Fruit fly (Drosophila melanogaster) whole organism, wandering third instar larva: Measurements from ENCODE around the gene CG6709.
A peak's percentile ranks its signal among the peaks of the same experiment; 100 is the strongest.

Source experiments
- Abd-B ChIP-seq: fragments of >200 bp; optimal IDR thresholded peaks from 2 replicates; lab custom pipeline; 2017; ENCODE audit warnings: missing biosample characterization, missing genetic modification characterization
- CG9705 ChIP-seq: fragments of 200-800 bp; sonication (Bioruptor generic); optimal IDR thresholded peaks from 2 replicates; lab custom pipeline; 2018; ENCODE audit warnings: missing biosample characterization, mild to moderate bottlenecking, missing genetic modification characterization
- CrebA ChIP-seq: fragments of 200-800 bp; sonication (Bioruptor generic); optimal IDR thresholded peaks from 2 replicates; lab custom pipeline; 2016; ENCODE audit warnings: missing biosample characterization, mild to moderate bottlenecking, missing genetic modification characterization, borderline replicate concordance
- Dfd ChIP-seq: fragments of >200 bp; optimal IDR thresholded peaks from 2 replicates; lab custom pipeline; 2017; ENCODE audit warnings: missing biosample characterization, missing genetic modification characterization
- Dif ChIP-seq: fragments of 200-275, 200-300 bp; sonication (Bioruptor generic); optimal IDR thresholded peaks from 2 replicates; lab custom pipeline; 2018; ENCODE audit warnings: missing biosample characterization, missing genetic modification characterization; ENCODE audit not compliant: partially characterized antibody
- HLH106 ChIP-seq: fragments of 200-800 bp; optimal IDR thresholded peaks from 3 replicates; lab custom pipeline; 2019; ENCODE audit warnings: missing biosample characterization, mild to moderate bottlenecking, missing genetic modification characterization, moderate library complexity
- Hnf4 ChIP-seq: fragments of 200-800 bp; sonication (Bioruptor generic); optimal IDR thresholded peaks from 2 replicates; lab custom pipeline; 2016; ENCODE audit warnings: missing biosample characterization, mild to moderate bottlenecking, missing genetic modification characterization
- Hr78 ChIP-seq: fragments of >200 bp; optimal IDR thresholded peaks from 2 replicates; lab custom pipeline; 2017; ENCODE audit warnings: missing biosample characterization, missing genetic modification characterization
- Hr83 ChIP-seq: fragments of 200-300 bp; sonication (Bioruptor generic); optimal IDR thresholded peaks from 2 replicates; lab custom pipeline; 2016; ENCODE audit warnings: missing biosample characterization, mild to moderate bottlenecking, missing genetic modification characterization, moderate library complexity; ENCODE audit not compliant: poor library complexity, severe bottlenecking
- Jra ChIP-seq: sonication (Bioruptor generic); optimal IDR thresholded peaks from 2 replicates; lab custom pipeline; 2016; ENCODE audit warnings: missing biosample characterization, missing genetic modification characterization
- Mio ChIP-seq: sonication (Bioruptor generic); optimal IDR thresholded peaks from 2 replicates; lab custom pipeline; 2016; ENCODE audit warnings: missing biosample characterization, missing genetic modification characterization
- Myc ChIP-seq: fragments of >200 bp; optimal IDR thresholded peaks from 2 replicates; lab custom pipeline; 2017
- N ChIP-seq: fragments of >200 bp; optimal IDR thresholded peaks from 2 replicates; lab custom pipeline; 2018; ENCODE audit warnings: missing biosample characterization, missing external identifiers, missing genetic modification characterization
- OdsH ChIP-seq: fragments of 200-800 bp; sonication (Bioruptor generic); optimal IDR thresholded peaks from 2 replicates; lab custom pipeline; 2016; ENCODE audit warnings: missing biosample characterization, mild to moderate bottlenecking, missing genetic modification characterization
- Rel ChIP-seq, 2 experiments: fragments of 200-800 bp; sonication (Bioruptor generic) in 1 of 2; optimal IDR thresholded peaks; 2 replicates in 1 of 2; 3 replicates in 1 of 2; lab custom pipeline; 2016 to 2019; ENCODE audit warnings: mild to moderate bottlenecking in 2 of 2, missing biosample characterization in 2 of 2, missing genetic modification characterization in 2 of 2, moderate library complexity in 1 of 2
- Sp1 ChIP-seq: fragments of 200-800 bp; sonication (Bioruptor generic); optimal IDR thresholded peaks from 3 replicates; lab custom pipeline; 2019; ENCODE audit warnings: missing biosample characterization, mild to moderate bottlenecking, missing genetic modification characterization, moderate library complexity
- Vsx2 ChIP-seq: fragments of 200-300, 225-300 bp; sonication (Bioruptor generic); optimal IDR thresholded peaks from 2 replicates; lab custom pipeline; 2018; ENCODE audit warnings: missing biosample characterization, missing genetic modification characterization; ENCODE audit not compliant: partially characterized antibody
- br ChIP-seq: fragments of 200-800 bp; sonication (Bioruptor generic); optimal IDR thresholded peaks from 2 replicates; lab custom pipeline; 2016; ENCODE audit warnings: missing biosample characterization, missing genetic modification characterization
- brk ChIP-seq: fragments of 200-800 bp; sonication (Bioruptor generic); optimal IDR thresholded peaks from 2 replicates; lab custom pipeline; 2016; ENCODE audit warnings: missing biosample characterization, mild to moderate bottlenecking, missing genetic modification characterization
- dl ChIP-seq, 2 experiments: fragments of 175-275, 200-275 bp in 1 of 2; fragments of 200-275 bp in 1 of 2; sonication (Bioruptor generic); optimal IDR thresholded peaks; lab custom pipeline; 2018; ENCODE audit warnings: mild to moderate bottlenecking in 2 of 2, missing biosample characterization in 2 of 2, missing genetic modification characterization in 2 of 2, moderate library complexity in 2 of 2; ENCODE audit not compliant: partially characterized antibody in 2 of 2, insufficient read depth in 1 of 2
- dmrt93B ChIP-seq: fragments of 200-800 bp; sonication (Bioruptor generic); optimal IDR thresholded peaks from 2 replicates; lab custom pipeline; 2018; ENCODE audit warnings: missing biosample characterization, mild to moderate bottlenecking, missing genetic modification characterization
- dsf ChIP-seq: sonication (Bioruptor generic); optimal IDR thresholded peaks from 2 replicates; lab custom pipeline; 2016; ENCODE audit warnings: missing biosample characterization, missing genetic modification characterization, borderline replicate concordance
- ey ChIP-seq: fragments of 200-800 bp; sonication (Bioruptor generic); optimal IDR thresholded peaks from 2 replicates; lab custom pipeline; 2016; ENCODE audit warnings: missing biosample characterization, missing genetic modification characterization
- foxo ChIP-seq, 2 experiments: fragments of 200-800 bp; sonication (Bioruptor generic); optimal IDR thresholded peaks; 2 replicates in 1 of 2; 3 replicates in 1 of 2; lab custom pipeline; 2016 to 2017; ENCODE audit warnings: missing biosample characterization in 2 of 2, missing genetic modification characterization in 2 of 2
- fru ChIP-seq: fragments of 200-800 bp; sonication (Bioruptor generic); optimal IDR thresholded peaks from 3 replicates; lab custom pipeline; 2016; ENCODE audit warnings: missing biosample characterization, mild to moderate bottlenecking, missing genetic modification characterization
- h ChIP-seq: fragments of 200-800 bp; sonication (Bioruptor generic); optimal IDR thresholded peaks from 3 replicates; lab custom pipeline; 2016; ENCODE audit warnings: missing biosample characterization, mild to moderate bottlenecking, missing genetic modification characterization
- jim ChIP-seq: fragments of 175-275, 200-325 bp; sonication (Bioruptor generic); optimal IDR thresholded peaks from 2 replicates; lab custom pipeline; 2016; ENCODE audit warnings: missing biosample characterization, mild to moderate bottlenecking, missing genetic modification characterization
- lola ChIP-seq: fragments of >200 bp; optimal IDR thresholded peaks from 2 replicates; lab custom pipeline; 2017; ENCODE audit warnings: missing biosample characterization, missing genetic modification characterization
- pan ChIP-seq: fragments of >200 bp; optimal IDR thresholded peaks from 2 replicates; lab custom pipeline; 2017
- psq ChIP-seq: fragments of 200-800 bp; sonication (Bioruptor generic); optimal IDR thresholded peaks from 3 replicates; lab custom pipeline; 2017; ENCODE audit warnings: missing biosample characterization, mild to moderate bottlenecking, missing genetic modification characterization, moderate library complexity
- rgr ChIP-seq: fragments of 200-800 bp; sonication (Bioruptor generic); optimal IDR thresholded peaks from 3 replicates; lab custom pipeline; 2016; ENCODE audit warnings: missing biosample characterization, mild to moderate bottlenecking, missing genetic modification characterization
- sage ChIP-seq: fragments of 200-800 bp; sonication (Bioruptor generic); optimal IDR thresholded peaks from 2 replicates; lab custom pipeline; 2016; ENCODE audit warnings: missing biosample characterization, mild to moderate bottlenecking, missing genetic modification characterization
- sv ChIP-seq: fragments of 200-800 bp; sonication (Bioruptor generic); optimal IDR thresholded peaks from 3 replicates; lab custom pipeline; 2016; ENCODE audit warnings: missing biosample characterization, missing genetic modification characterization
- tai ChIP-seq: sonication (Bioruptor generic); optimal IDR thresholded peaks from 2 replicates; lab custom pipeline; 2016; ENCODE audit warnings: missing biosample characterization, missing genetic modification characterization
- usp ChIP-seq: fragments of >200 bp; optimal IDR thresholded peaks from 2 replicates; lab custom pipeline; 2017; ENCODE audit warnings: missing biosample characterization, missing genetic modification characterization
- woc ChIP-seq: sonication (Bioruptor generic); optimal IDR thresholded peaks from 2 replicates; lab custom pipeline; 2016; ENCODE audit warnings: missing biosample characterization, mild to moderate bottlenecking, missing genetic modification characterization

The CG6709 gene

DNA sequence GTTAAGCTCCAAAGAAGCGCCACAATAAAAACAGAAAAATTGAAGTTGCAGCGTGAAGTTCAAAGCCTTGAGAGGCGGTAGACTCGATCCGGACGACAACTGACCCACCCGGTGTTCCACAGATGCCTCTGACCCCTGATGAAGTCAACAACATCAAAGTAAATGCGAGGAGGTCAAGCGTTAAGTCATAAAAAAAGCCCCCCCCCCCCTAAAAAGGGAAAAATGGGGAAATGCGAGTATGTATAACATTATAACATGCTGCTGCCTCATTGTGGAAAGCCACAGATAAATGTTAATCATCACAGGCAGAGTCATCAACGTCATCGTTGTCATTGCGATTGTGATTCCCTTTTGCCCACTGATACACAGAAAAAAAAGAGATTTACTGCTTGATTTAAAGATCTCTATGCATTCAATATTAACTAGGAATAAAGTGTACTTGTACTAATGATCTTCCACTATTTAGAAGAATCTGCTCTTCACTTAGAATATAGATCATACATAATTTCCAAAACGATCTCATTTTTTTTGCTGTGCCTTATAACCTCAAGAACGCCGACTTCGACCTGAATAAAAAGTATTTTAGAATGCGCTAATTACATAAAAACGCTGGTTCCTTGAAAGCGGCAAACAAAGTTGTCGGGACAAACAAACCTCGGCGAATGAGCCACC is 43.4 kb downstream of the CG6709 start:
- TF ChIP-seq CG9705 (GFP tag; lab: Kevin White, UChicago): no peak
- no peak for TF ChIP-seq dl (GFP tag; optimal IDR thresholded peaks at IDR 0.05; lab: Kevin White, UChicago; ENCODE audit: insufficient read depth in 1 of 2, partially characterized antibody in 2 of 2)
- TF ChIP-seq N (GFP tag; lab: Kevin White, UChicago): no peak
- TF ChIP-seq Hr83 (GFP tag; lab: Kevin White, UChicago): no peak
- no peak for TF ChIP-seq Rel (GFP tag; optimal IDR thresholded peaks at IDR 0.05; lab: Kevin White, UChicago)
- no peak for TF ChIP-seq Rel (tag; optimal IDR thresholded peaks at IDR 0.05; lab: Kevin White, UChicago)
- no peak for TF ChIP-seq usp (GFP tag; lab: Kevin White, UChicago)

DNA sequence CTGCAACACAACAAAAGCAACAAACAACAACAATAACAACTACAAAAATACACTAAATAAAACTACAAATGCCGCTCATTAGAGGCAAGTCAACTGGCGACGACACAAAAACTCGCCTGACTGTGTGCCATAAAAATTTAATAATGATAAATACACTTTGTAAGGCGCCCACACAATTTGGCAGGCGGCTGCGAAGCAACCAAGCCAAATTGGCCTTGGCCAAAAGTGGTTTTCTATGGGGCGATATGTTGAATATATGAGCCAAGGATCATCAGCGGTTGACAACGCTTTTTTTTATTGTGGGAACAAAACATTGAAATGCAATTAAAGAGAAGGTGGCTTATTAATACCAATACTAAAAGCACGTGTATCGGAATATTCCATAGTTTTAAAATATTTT is 44.4 kb downstream of the CG6709 start:
- TF ChIP-seq CG9705 (GFP tag; lab: Kevin White, UChicago) (no peak), usp (GFP tag; lab: Kevin White, UChicago) (no peak), jim (no peak), Mio (GFP tag; lab: Kevin White, UChicago) (no peak), dl (GFP tag; optimal IDR thresholded peaks at IDR 0.05; lab: Kevin White, UChicago; ENCODE audit: insufficient read depth in 1 of 2, partially characterized antibody in 2 of 2) (no peak), HLH106 (tag; lab: Kevin White, UChicago) (no peak), woc (no peak), pan (lab: Kevin White, UChicago) (no peak), h (GFP tag; lab: Kevin White, UChicago) (no peak), Myc (lab: Kevin White, UChicago) (no peak), ey (no peak), Hr78 (GFP tag; lab: Kevin White, UChicago) (no peak), dsf (GFP tag; lab: Kevin White, UChicago) (no peak), dmrt93B (GFP tag; lab: Kevin White, UChicago) (no peak), brk (GFP tag; lab: Kevin White, UChicago) (no peak), Abd-B (GFP tag; lab: Kevin White, UChicago) (no peak), Dfd (GFP tag; lab: Kevin White, UChicago) (no peak)
- TF ChIP-seq, all 38 proteins: peak for 0

DNA sequence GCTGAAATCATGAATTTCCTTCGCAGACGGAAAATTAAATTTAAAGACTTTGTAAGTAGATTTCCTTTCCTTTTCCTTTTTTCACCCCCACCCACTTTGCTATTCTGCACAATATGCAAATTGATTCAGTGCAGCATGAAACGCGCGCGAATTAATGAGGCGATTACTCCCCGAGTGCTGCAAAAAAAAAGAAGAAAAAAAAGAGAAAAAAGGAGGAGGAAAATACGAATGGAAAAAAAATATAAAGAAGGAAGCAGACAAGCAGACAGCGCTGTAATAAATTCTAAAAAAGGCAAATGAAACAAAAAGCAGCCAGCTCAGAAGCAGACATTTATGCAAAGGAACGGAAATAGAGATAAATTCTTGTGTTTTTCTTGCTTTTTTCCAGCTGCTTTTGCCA is 45.8 kb downstream of the CG6709 start:
- TF ChIP-seq Myc (lab: Kevin White, UChicago) (no peak), h (GFP tag; lab: Kevin White, UChicago) (no peak), Hnf4 (GFP tag; lab: Kevin White, UChicago) (no peak), pan (lab: Kevin White, UChicago) (no peak), ey (no peak), Dfd (GFP tag; lab: Kevin White, UChicago) (no peak), br (GFP tag; lab: Kevin White, UChicago) (no peak), fru (GFP tag; lab: Kevin White, UChicago) (no peak), dl (GFP tag; optimal IDR thresholded peaks at IDR 0.05; lab: Kevin White, UChicago; ENCODE audit: insufficient read depth in 1 of 2, partially characterized antibody in 2 of 2) (no peak), Hr78 (GFP tag; lab: Kevin White, UChicago) (no peak), dmrt93B (GFP tag; lab: Kevin White, UChicago) (no peak), HLH106 (tag; lab: Kevin White, UChicago) (no peak), Vsx2 (GFP tag; lab: Kevin White, UChicago) (no peak), Mio (GFP tag; lab: Kevin White, UChicago) (no peak), CG9705 (GFP tag; lab: Kevin White, UChicago) (no peak), psq (GFP tag; lab: Kevin White, UChicago) (no peak), CrebA (GFP tag; lab: Kevin White, UChicago) (no peak), tai (no peak), lola (GFP tag; lab: Kevin White, UChicago) (no peak), jim (no peak)
- TF ChIP-seq, all 38 proteins: peak for 0

DNA sequence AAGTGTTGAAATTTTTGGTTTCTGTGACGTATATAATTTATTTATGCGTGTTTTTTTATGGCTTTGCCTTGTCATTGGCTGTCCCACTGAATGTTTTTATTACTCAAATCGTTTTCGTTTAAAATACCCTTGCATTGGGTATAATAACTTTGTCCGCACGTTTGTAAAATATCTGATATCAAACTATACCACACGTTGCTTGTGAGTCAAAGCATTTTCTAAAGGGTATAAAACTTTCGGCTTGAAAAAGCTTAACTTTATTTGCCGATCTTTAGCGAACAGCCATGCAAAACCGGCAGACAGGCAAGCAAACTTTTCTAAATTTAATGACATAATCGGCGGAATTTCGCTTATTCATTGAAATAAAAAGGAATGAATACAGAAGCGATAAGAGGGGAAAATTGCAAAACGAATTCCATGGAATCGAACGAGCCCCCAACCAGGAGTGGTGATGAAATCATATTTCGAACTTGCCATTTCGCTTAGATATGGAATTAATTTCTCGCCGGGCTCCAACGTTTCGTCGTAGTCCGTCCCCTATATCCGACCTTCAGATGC is 47.0 kb downstream of the CG6709 start:
- TF ChIP-seq CG9705 (GFP tag; lab: Kevin White, UChicago) (no peak), ey (peak; percentile 60), dl (GFP tag; optimal IDR thresholded peaks at IDR 0.05; lab: Kevin White, UChicago; ENCODE audit: insufficient read depth in 1 of 2, partially characterized antibody in 2 of 2) (no peak), foxo (GFP tag; optimal IDR thresholded peaks at IDR 0.05; lab: Kevin White, UChicago) (peak in 1 of 2 experiments; percentile 54), brk (GFP tag; lab: Kevin White, UChicago) (no peak), fru (GFP tag; lab: Kevin White, UChicago) (peak; percentile 9), woc (peak; percentile 41), N (GFP tag; lab: Kevin White, UChicago) (no peak), OdsH (peak; percentile 28), HLH106 (tag; lab: Kevin White, UChicago) (peak; percentile 49), Rel (GFP tag; optimal IDR thresholded peaks at IDR 0.05; lab: Kevin White, UChicago) (no peak), Rel (tag; optimal IDR thresholded peaks at IDR 0.05; lab: Kevin White, UChicago) (no peak), sv (no peak), CrebA (GFP tag; lab: Kevin White, UChicago) (no peak), rgr (GFP tag; lab: Kevin White, UChicago) (peak; percentile 65), sage (GFP tag; lab: Kevin White, UChicago) (no peak), br (GFP tag; lab: Kevin White, UChicago) (peak; percentile 32), Hr78 (GFP tag; lab: Kevin White, UChicago) (no peak), psq (GFP tag; lab: Kevin White, UChicago) (peak; percentile 44), Hr83 (GFP tag; lab: Kevin White, UChicago) (no peak), Jra (GFP tag; lab: Kevin White, UChicago) (no peak), Dif (no peak), Hnf4 (GFP tag; lab: Kevin White, UChicago) (no peak), Sp1 (GFP tag; lab: Kevin White, UChicago) (peak; percentile 16), jim (no peak), h (GFP tag; lab: Kevin White, UChicago) (peak; percentile 61), Vsx2 (GFP tag; lab: Kevin White, UChicago) (no peak)
